Worm (Caenorhabditis elegans) whole organism, L2 larva: ENCODE measurements around the gene osm-7.

Experiments used
- F13H6.1 ChIP-seq: sonication (generic microtip); optimal IDR thresholded peaks from 2 replicates; lab custom pipeline; 2016; ENCODE audit warnings: missing genetic modification characterization, missing compliant biosample characterization
- Y55F3AM.14 ChIP-seq: fragments of 200-800 bp; sonication (Bioruptor generic); optimal IDR thresholded peaks from 2 replicates; lab custom pipeline; 2018; ENCODE audit warnings: mild to moderate bottlenecking, missing genetic modification characterization, missing compliant biosample characterization
- alr-1 ChIP-seq: fragments of 150-350 bp; optimal IDR thresholded peaks from 2 replicates; lab custom pipeline; 2014; ENCODE audit warnings: missing biosample characterization, missing genetic modification characterization
- ama-1 ChIP-seq: fragments of 150-350 bp; optimal IDR thresholded peaks from 2 replicates; lab custom pipeline; 2018; ENCODE audit warnings: inconsistent platforms
- crh-2 ChIP-seq: sonication (generic microtip); optimal IDR thresholded peaks from 2 replicates; lab custom pipeline; 2017; ENCODE audit warnings: missing biosample characterization, missing genetic modification characterization
- egl-27 ChIP-seq: sonication (generic microtip); optimal IDR thresholded peaks from 3 replicates; lab custom pipeline; 2017; ENCODE audit warnings: missing biosample characterization, missing genetic modification reagents, missing genetic modification characterization
- fos-1 ChIP-seq: fragments of 150-350 bp; optimal IDR thresholded peaks from 2 replicates; lab custom pipeline; 2014; ENCODE audit warnings: missing biosample characterization, missing genetic modification characterization
- gmeb-1 ChIP-seq: fragments of 150-350 bp; optimal IDR thresholded peaks from 2 replicates; lab custom pipeline; 2014; ENCODE audit warnings: missing biosample characterization, missing genetic modification characterization
- lin-13 ChIP-seq: fragments of 150-350 bp; optimal IDR thresholded peaks from 2 replicates; lab custom pipeline; 2014; ENCODE audit warnings: missing biosample characterization, missing genetic modification reagents, missing genetic modification characterization
- lsy-2 ChIP-seq, 2 experiments: fragments of 150-350 bp in 1 of 2; sonication (generic microtip) in 1 of 2; optimal IDR thresholded peaks; 2 replicates each; lab custom pipeline; 2014 to 2017; ENCODE audit warnings: missing biosample characterization in 2 of 2, missing genetic modification characterization in 2 of 2
- mab-5 ChIP-seq: fragments of 150-350 bp; optimal IDR thresholded peaks from 2 replicates; lab custom pipeline; 2014; ENCODE audit warnings: missing biosample characterization, missing genetic modification characterization
- nhr-25 ChIP-seq: fragments of 150-350 bp; sonication (generic microtip); optimal IDR thresholded peaks from 3 replicates; lab custom pipeline; 2014; ENCODE audit warnings: missing biosample characterization, missing genetic modification characterization
- nhr-77 ChIP-seq: fragments of 150-350 bp; optimal IDR thresholded peaks from 2 replicates; lab custom pipeline; 2014; ENCODE audit warnings: missing biosample characterization, missing genetic modification characterization
- sem-4 ChIP-seq: fragments of 150-350 bp; optimal IDR thresholded peaks from 2 replicates; lab custom pipeline; 2014; ENCODE audit warnings: missing biosample characterization, missing genetic modification reagents, missing genetic modification characterization
- skn-1 ChIP-seq: sonication (generic microtip); optimal IDR thresholded peaks from 2 replicates; lab custom pipeline; 2017; ENCODE audit warnings: missing biosample characterization, missing genetic modification characterization
- sma-9 ChIP-seq, 2 experiments: fragments of 150-350 bp in 1 of 2; sonication (generic microtip) in 1 of 2; optimal IDR thresholded peaks; 2 replicates each; lab custom pipeline; 2014 to 2016; ENCODE audit warnings: missing genetic modification characterization in 2 of 2, mild to moderate bottlenecking in 1 of 2, missing biosample characterization in 1 of 2, missing compliant biosample characterization in 1 of 2, missing genetic modification reagents in 1 of 2, moderate library complexity in 1 of 2
- ztf-11 ChIP-seq: sonication (generic microtip); optimal IDR thresholded peaks from 2 replicates; lab custom pipeline; 2017; ENCODE audit warnings: missing biosample characterization, missing genetic modification characterization

Gene osm-7

ce11 chrIII:13626692-13627091 is 50.7 kb downstream of the osm-7 start, which contains the start of gene T12D8.5:
T12D8.5 (minus strand) TSS chrIII:13626786.
- TF ChIP-seq Y55F3AM.14 = no peak
- no peak for TF ChIP-seq egl-27 (tag; lab: Kevin White, UChicago)
- peak; percentile 34 for TF ChIP-seq sma-9 (GFP tag; optimal IDR thresholded peaks at IDR 0.05; lab: Kevin White, UChicago)
- no peak for TF ChIP-seq sma-9 (tag; optimal IDR thresholded peaks at IDR 0.05; lab: Kevin White, UChicago)
- peak; percentile 22 for TF ChIP-seq F13H6.1 (tag; lab: Kevin White, UChicago)
- TF ChIP-seq ztf-11 (tag; lab: Kevin White, UChicago) = no peak
- no peak for TF ChIP-seq sem-4 (tag; lab: Kevin White, UChicago)
- no peak for TF ChIP-seq lsy-2 (tag; optimal IDR thresholded peaks at IDR 0.05; lab: Kevin White, UChicago)
- TF ChIP-seq crh-2 (tag; lab: Kevin White, UChicago) = peak; percentile 67
- peak; percentile 62 for TF ChIP-seq fos-1 (tag; lab: Kevin White, UChicago)
- TF ChIP-seq lin-13 = no peak
- TF ChIP-seq nhr-77 (tag; lab: Kevin White, UChicago) = no peak
- no peak for TF ChIP-seq ama-1
- no peak for TF ChIP-seq skn-1 (tag; lab: Kevin White, UChicago)
- no peak for TF ChIP-seq alr-1 (tag; lab: Kevin White, UChicago)
- no peak for TF ChIP-seq nhr-25 (tag; lab: Kevin White, UChicago)
- TF ChIP-seq mab-5 (tag; lab: Kevin White, UChicago) = no peak
- peak; percentile 39 for TF ChIP-seq gmeb-1 (tag; lab: Kevin White, UChicago)
